Fruit fly (Drosophila melanogaster) whole organism: ENCODE data around the gene GILT2.

ENCODE experiments used
- CG8478 ChIP-seq: fragments of >200 bp; optimal IDR thresholded peaks from 2 replicates; lab custom pipeline; 2018; ENCODE audit warnings: inconsistent platforms
- Dll ChIP-seq: fragments of >200 bp; optimal IDR thresholded peaks from 2 replicates; lab custom pipeline; 2017
- EcR ChIP-seq, 2 experiments: fragments of >200 bp; optimal IDR thresholded peaks; 2 replicates each; lab custom pipeline; 2017; ENCODE audit warnings: missing biosample characterization in 2 of 2, missing genetic modification characterization in 2 of 2, missing genetic modification reagents in 2 of 2
- pan ChIP-seq: fragments of >200 bp; optimal IDR thresholded peaks from 2 replicates; lab custom pipeline; 2017
- psq ChIP-seq: fragments of >200 bp; optimal IDR thresholded peaks from 2 replicates; lab custom pipeline; 2017
- usp ChIP-seq: fragments of >200 bp; optimal IDR thresholded peaks from 2 replicates; lab custom pipeline; 2017; ENCODE audit warnings: missing biosample characterization, missing genetic modification characterization, mixed read lengths

dm6 chr3R:23709508-23710208 lies 31.0 kb downstream of the GILT2 start, which contains the start of gene CG10301:
- TF ChIP-seq EcR (GFP tag; optimal IDR thresholded peaks at IDR 0.05; lab: Kevin White, UChicago) (no peak), Dll (lab: Kevin White, UChicago) (no peak), psq (no peak), usp (GFP tag; lab: Kevin White, UChicago) (no peak), CG8478 (no peak), pan (lab: Kevin White, UChicago) (no peak)
